Worm (Caenorhabditis elegans) whole organism, L1 larva: ENCODE results near the gene chil-16.

Experiments
- C04F5.9 ChIP-seq: sonication (generic microtip); optimal IDR thresholded peaks from 2 replicates; lab custom pipeline; 2016; ENCODE audit warnings: missing genetic modification characterization, missing compliant biosample characterization
- fkh-8 ChIP-seq: sonication (generic microtip); optimal IDR thresholded peaks from 2 replicates; lab custom pipeline; 2016; ENCODE audit warnings: mild to moderate bottlenecking, missing genetic modification characterization, missing compliant biosample characterization
- fos-1 ChIP-seq: fragments of 150-350 bp; optimal IDR thresholded peaks from 2 replicates; lab custom pipeline; 2014; ENCODE audit warnings: missing biosample characterization, missing genetic modification characterization
- lin-14 ChIP-seq: fragments of 200-800 bp; sonication (Bioruptor generic); optimal IDR thresholded peaks from 2 replicates; lab custom pipeline; 2018; ENCODE audit warnings: mild to moderate bottlenecking, missing genetic modification characterization, moderate library complexity, missing compliant biosample characterization
- lin-39 ChIP-seq: fragments of 150-350 bp; optimal IDR thresholded peaks from 2 replicates; lab custom pipeline; 2014; ENCODE audit warnings: missing biosample characterization, missing genetic modification reagents, missing genetic modification characterization
- nhr-20 ChIP-seq: sonication (generic microtip); optimal IDR thresholded peaks from 2 replicates; lab custom pipeline; 2016; ENCODE audit warnings: mild to moderate bottlenecking, missing genetic modification characterization, missing compliant biosample characterization
- nhr-237 ChIP-seq: fragments of 150-350 bp; optimal IDR thresholded peaks from 2 replicates; lab custom pipeline; 2014; ENCODE audit warnings: missing biosample characterization, missing genetic modification characterization

- TF ChIP-seq nhr-20 (tag; lab: Kevin White, UChicago) (peak; percentile 23), fkh-8 (tag; lab: Kevin White, UChicago) (no peak), fos-1 (no peak), nhr-237 (no peak), lin-14 (GFP tag; lab: Kevin White, UChicago) (no peak), lin-39 (tag; lab: Kevin White, UChicago) (no peak), C04F5.9 (tag; lab: Kevin White, UChicago) (no peak)
Observed at ce11 chrII:9436009-9436408, 5.7 kb downstream of the chil-16 start, which contains the start of gene kin-16.
